Worm (Caenorhabditis elegans): ENCODE measurements around the gene nhr-70.

nhr-70 gene

ce11 chrV:18616287-18616686 lies at the start of gene nhr-70:
TSS of gene nhr-70 (plus strand) at chrV:18616587.
- TF ChIP-seq hmg-4 (GFP tag; optimal IDR thresholded peaks at IDR 0.05) (no peak), ets-7 (tag; optimal IDR thresholded peaks at IDR 0.05) (no peak), pes-1 (GFP tag; IDR thresholded peaks at IDR 0.05) (no peak), hnd-1 (tag; optimal IDR thresholded peaks at IDR 0.05) (no peak), ceh-13 (GFP tag; optimal IDR thresholded peaks at IDR 0.05) (no peak), scrt-1 (GFP tag; IDR thresholded peaks at IDR 0.05) (no peak), tbx-37 (GFP tag; conservative IDR thresholded peaks at IDR 0.05) (no peak), hmbx-1 (tag; optimal IDR thresholded peaks at IDR 0.05) (no peak), ama-1 (optimal IDR thresholded peaks at IDR 0.05) (no peak), F13C5.2 (tag; optimal IDR thresholded peaks at IDR 0.05) (no peak), tra-4 (tag; optimal IDR thresholded peaks at IDR 0.05) (no peak), tbx-11 (GFP tag; IDR thresholded peaks at IDR 0.05) (no peak), flt-1 (GFP tag; IDR thresholded peaks at IDR 0.05) (no peak)

- TF ChIP-seq tbx-37 (GFP tag; conservative IDR thresholded peaks at IDR 0.05) (no peak), aly-1 (tag; optimal IDR thresholded peaks at IDR 0.05) (no peak), scrt-1 (GFP tag; IDR thresholded peaks at IDR 0.05) (no peak)
Measured at ce11 chrV:18569445-18569844, 46.9 kb upstream of the nhr-70 start.

ce11 chrV:18571533-18571932 lies 44.9 kb upstream of the nhr-70 start, which contains the start of gene Y51A2D.21:
TSS of gene Y51A2D.21 (plus strand) at chrV:18571833.
- TF ChIP-seq B0310.2 (tag; optimal IDR thresholded peaks at IDR 0.05), result no peak
- no peak for TF ChIP-seq ets-7 (tag; optimal IDR thresholded peaks at IDR 0.05)
- TF ChIP-seq hmbx-1 (tag; optimal IDR thresholded peaks at IDR 0.05), result no peak
- TF ChIP-seq ceh-13 (GFP tag; optimal IDR thresholded peaks at IDR 0.05), result no peak
- TF ChIP-seq ama-1 (optimal IDR thresholded peaks at IDR 0.05), result no peak
- TF ChIP-seq scrt-1 (GFP tag; IDR thresholded peaks at IDR 0.05), result no peak
- no peak for TF ChIP-seq hmg-4 (GFP tag; optimal IDR thresholded peaks at IDR 0.05)
- TF ChIP-seq hnd-1 (tag; optimal IDR thresholded peaks at IDR 0.05), result no peak
- no peak for TF ChIP-seq sea-1 (GFP tag; conservative IDR thresholded peaks at IDR 0.05)
- no peak for TF ChIP-seq aly-1 (tag; optimal IDR thresholded peaks at IDR 0.05)
- TF ChIP-seq tbx-11 (GFP tag; IDR thresholded peaks at IDR 0.05), result no peak
- TF ChIP-seq flt-1 (GFP tag; IDR thresholded peaks at IDR 0.05), result no peak
- no peak for TF ChIP-seq ceh-36 (tag; optimal IDR thresholded peaks at IDR 0.05)

ce11 chrV:18573199-18573598 lies 43.2 kb upstream of the nhr-70 start:
- no peak for TF ChIP-seq scrt-1 (GFP tag; IDR thresholded peaks at IDR 0.05)
- TF ChIP-seq tbx-37 (GFP tag; conservative IDR thresholded peaks at IDR 0.05), result no peak
- no peak for TF ChIP-seq tra-4 (tag; optimal IDR thresholded peaks at IDR 0.05)
- no peak for TF ChIP-seq sea-1 (GFP tag; conservative IDR thresholded peaks at IDR 0.05)
- TF ChIP-seq ceh-36 (tag; optimal IDR thresholded peaks at IDR 0.05), result no peak

ce11 chrV:18575084-18575483 lies 41.3 kb upstream of the nhr-70 start:
- TF ChIP-seq scrt-1 (GFP tag; IDR thresholded peaks at IDR 0.05), result no peak
- no peak for TF ChIP-seq tbx-37 (GFP tag; conservative IDR thresholded peaks at IDR 0.05)
- no peak for TF ChIP-seq ceh-36 (tag; optimal IDR thresholded peaks at IDR 0.05)
- no peak for TF ChIP-seq ceh-13 (GFP tag; optimal IDR thresholded peaks at IDR 0.05)

- TF ChIP-seq ets-7 (tag; optimal IDR thresholded peaks at IDR 0.05) (no peak), flt-1 (GFP tag; IDR thresholded peaks at IDR 0.05) (no peak), hmg-4 (GFP tag; optimal IDR thresholded peaks at IDR 0.05) (no peak), hnd-1 (tag; optimal IDR thresholded peaks at IDR 0.05) (no peak), F13C5.2 (tag; optimal IDR thresholded peaks at IDR 0.05) (no peak), pes-1 (GFP tag; IDR thresholded peaks at IDR 0.05) (no peak), tra-4 (tag; optimal IDR thresholded peaks at IDR 0.05) (no peak)
Measured at ce11 chrV:18576128-18576527, 40.3 kb upstream of the nhr-70 start.

- no peak for TF ChIP-seq tbx-11 (GFP tag; IDR thresholded peaks at IDR 0.05)
- TF ChIP-seq hnd-1 (tag; optimal IDR thresholded peaks at IDR 0.05), result no peak
- no peak for TF ChIP-seq B0310.2 (tag; optimal IDR thresholded peaks at IDR 0.05)
- no peak for TF ChIP-seq scrt-1 (GFP tag; IDR thresholded peaks at IDR 0.05)
- no peak for TF ChIP-seq F13C5.2 (tag; optimal IDR thresholded peaks at IDR 0.05)
- no peak for TF ChIP-seq hmbx-1 (tag; optimal IDR thresholded peaks at IDR 0.05)
- no peak for TF ChIP-seq hmg-4 (GFP tag; optimal IDR thresholded peaks at IDR 0.05)
- no peak for TF ChIP-seq ceh-36 (tag; optimal IDR thresholded peaks at IDR 0.05)
- TF ChIP-seq sea-1 (GFP tag; conservative IDR thresholded peaks at IDR 0.05), result no peak
- no peak for TF ChIP-seq aly-1 (tag; optimal IDR thresholded peaks at IDR 0.05)
- no peak for TF ChIP-seq tbx-37 (GFP tag; conservative IDR thresholded peaks at IDR 0.05)
- TF ChIP-seq ets-7 (tag; optimal IDR thresholded peaks at IDR 0.05), result no peak
- no peak for TF ChIP-seq pes-1 (GFP tag; IDR thresholded peaks at IDR 0.05)
- TF ChIP-seq ama-1 (optimal IDR thresholded peaks at IDR 0.05), result no peak
Measured at ce11 chrV:18577458-18578078, 38.8 kb upstream of the nhr-70 start.

- TF ChIP-seq tra-4 (tag; optimal IDR thresholded peaks at IDR 0.05) (no peak), scrt-1 (GFP tag; IDR thresholded peaks at IDR 0.05) (no peak), ceh-36 (tag; optimal IDR thresholded peaks at IDR 0.05) (no peak), ama-1 (optimal IDR thresholded peaks at IDR 0.05) (no peak), ceh-13 (GFP tag; optimal IDR thresholded peaks at IDR 0.05) (no peak), ets-7 (tag; optimal IDR thresholded peaks at IDR 0.05) (no peak), B0310.2 (tag; optimal IDR thresholded peaks at IDR 0.05) (no peak), hnd-1 (tag; optimal IDR thresholded peaks at IDR 0.05) (no peak), flt-1 (GFP tag; IDR thresholded peaks at IDR 0.05) (no peak), hmg-4 (GFP tag; optimal IDR thresholded peaks at IDR 0.05) (no peak), F13C5.2 (tag; optimal IDR thresholded peaks at IDR 0.05) (no peak), pes-1 (GFP tag; IDR thresholded peaks at IDR 0.05) (no peak), hmbx-1 (tag; optimal IDR thresholded peaks at IDR 0.05) (no peak), aly-1 (tag; optimal IDR thresholded peaks at IDR 0.05) (no peak), tbx-37 (GFP tag; conservative IDR thresholded peaks at IDR 0.05) (no peak), tbx-11 (GFP tag; IDR thresholded peaks at IDR 0.05) (no peak), sea-1 (GFP tag; conservative IDR thresholded peaks at IDR 0.05) (no peak)
Measured at ce11 chrV:18578306-18578705, 38.1 kb upstream of the nhr-70 start.
